Worm (Caenorhabditis elegans) whole organism, L3 larva: Measurements from ENCODE around the gene pen-2.
A peak's percentile ranks its signal among the peaks of the same experiment; 100 is the strongest.

Experiments used
- ZK546.5 ChIP-seq: sonication (generic microtip); optimal IDR thresholded peaks from 2 replicates; lab custom pipeline; 2017; ENCODE audit warnings: missing biosample characterization, missing genetic modification characterization
- aly-2 ChIP-seq: fragments of 150-350 bp; optimal IDR thresholded peaks from 2 replicates; lab custom pipeline; 2014; ENCODE audit warnings: missing biosample characterization, missing genetic modification characterization
- ama-1 ChIP-seq: fragments of 150-350 bp; optimal IDR thresholded peaks from 2 replicates; lab custom pipeline; 2018
- ceh-28 ChIP-seq: fragments of 150-350 bp; optimal IDR thresholded peaks from 2 replicates; lab custom pipeline; 2014; ENCODE audit warnings: missing biosample characterization, missing genetic modification reagents, missing genetic modification characterization
- ceh-9 ChIP-seq: sonication (generic microtip); optimal IDR thresholded peaks from 2 replicates; lab custom pipeline; 2018; ENCODE audit warnings: missing biosample characterization, missing genetic modification characterization
- daf-12 ChIP-seq: fragments of 150-350 bp; optimal IDR thresholded peaks from 2 replicates; lab custom pipeline; 2014; ENCODE audit warnings: missing biosample characterization, missing genetic modification reagents, missing genetic modification characterization
- egl-5 ChIP-seq: fragments of 150-350 bp; optimal IDR thresholded peaks from 2 replicates; lab custom pipeline; 2017; ENCODE audit warnings: missing biosample characterization, missing genetic modification reagents, missing genetic modification characterization, inconsistent platforms
- elt-1 ChIP-seq: fragments of 150-350 bp; optimal IDR thresholded peaks from 2 replicates; lab custom pipeline; 2014; ENCODE audit warnings: missing biosample characterization, missing genetic modification characterization
- elt-2 ChIP-seq: sonication (generic microtip); optimal IDR thresholded peaks from 2 replicates; lab custom pipeline; 2016; ENCODE audit warnings: missing genetic modification reagents, mild to moderate bottlenecking, missing genetic modification characterization, missing compliant biosample characterization
- elt-3 ChIP-seq, 3 experiments: fragments of 150-350 bp in 1 of 3; sonication (generic microtip) in 2 of 3; optimal IDR thresholded peaks; 2 replicates in 2 of 3; 4 replicates in 1 of 3; lab custom pipeline; 2014 to 2017; ENCODE audit warnings: missing biosample characterization in 3 of 3, missing genetic modification characterization in 3 of 3
- eor-1 ChIP-seq, 2 experiments: fragments of 150-350 bp; optimal IDR thresholded peaks; 2 replicates each; lab custom pipeline; 2014 to 2018; ENCODE audit warnings: missing biosample characterization in 2 of 2, missing genetic modification characterization in 2 of 2
- fkh-2 ChIP-seq: fragments of 150-350 bp; optimal IDR thresholded peaks from 2 replicates; lab custom pipeline; 2014; ENCODE audit warnings: missing biosample characterization, missing genetic modification reagents, missing genetic modification characterization
- fos-1 ChIP-seq: fragments of 150-350 bp; optimal IDR thresholded peaks from 2 replicates; lab custom pipeline; 2014; ENCODE audit warnings: missing biosample characterization, missing genetic modification characterization
- hmg-11 ChIP-seq: sonication (generic microtip); optimal IDR thresholded peaks from 2 replicates; lab custom pipeline; 2016; ENCODE audit warnings: missing genetic modification characterization, missing compliant biosample characterization
- lin-15B ChIP-seq: fragments of 150-350 bp; optimal IDR thresholded peaks from 2 replicates; lab custom pipeline; 2014; ENCODE audit warnings: missing biosample characterization, missing genetic modification characterization
- lin-39 ChIP-seq: fragments of 150-350 bp; optimal IDR thresholded peaks from 2 replicates; lab custom pipeline; 2018; ENCODE audit warnings: missing biosample characterization, missing genetic modification reagents, missing genetic modification characterization
- lsy-12 ChIP-seq: sonication (generic microtip); optimal IDR thresholded peaks from 2 replicates; lab custom pipeline; 2016; ENCODE audit warnings: mild to moderate bottlenecking, missing genetic modification characterization, missing compliant biosample characterization
- mdl-1 ChIP-seq: fragments of 150-350 bp; optimal IDR thresholded peaks from 2 replicates; lab custom pipeline; 2014; ENCODE audit warnings: missing biosample characterization, missing genetic modification characterization
- mml-1 ChIP-seq: fragments of 150-350 bp; sonication (generic microtip); optimal IDR thresholded peaks from 3 replicates; lab custom pipeline; 2014; ENCODE audit warnings: missing biosample characterization, missing genetic modification characterization
- nfya-1 ChIP-seq: sonication (generic microtip); optimal IDR thresholded peaks from 2 replicates; lab custom pipeline; 2017; ENCODE audit warnings: missing genetic modification characterization, mild to moderate bottlenecking, missing compliant biosample characterization, antibody characterized with exemption, moderate library complexity; ENCODE audit not compliant: insufficient read depth
- nhr-11 ChIP-seq: fragments of 150-350 bp; optimal IDR thresholded peaks from 2 replicates; lab custom pipeline; 2014; ENCODE audit warnings: missing biosample characterization, missing genetic modification characterization
- nhr-12 ChIP-seq: fragments of 150-350 bp; optimal IDR thresholded peaks from 2 replicates; lab custom pipeline; 2014; ENCODE audit warnings: missing biosample characterization, missing genetic modification characterization
- nhr-237 ChIP-seq: fragments of 150-350 bp; optimal IDR thresholded peaks from 2 replicates; lab custom pipeline; 2014; ENCODE audit warnings: missing biosample characterization, missing genetic modification characterization
- nhr-28 ChIP-seq: fragments of 150-350 bp; optimal IDR thresholded peaks from 2 replicates; lab custom pipeline; 2014; ENCODE audit warnings: missing biosample characterization, missing genetic modification characterization
- nhr-43 ChIP-seq: sonication (generic microtip); optimal IDR thresholded peaks from 2 replicates; lab custom pipeline; 2016; ENCODE audit warnings: mild to moderate bottlenecking, missing genetic modification characterization, missing compliant biosample characterization; ENCODE audit not compliant: poor library complexity, severe bottlenecking
- nhr-76 ChIP-seq: fragments of 150-350 bp; sonication (generic microtip); optimal IDR thresholded peaks from 5 replicates; lab custom pipeline; 2014; ENCODE audit warnings: missing biosample characterization, missing genetic modification characterization
- nhr-77 ChIP-seq: fragments of 150-350 bp; optimal IDR thresholded peaks from 2 replicates; lab custom pipeline; 2014; ENCODE audit warnings: missing biosample characterization, missing genetic modification characterization
- pha-4 ChIP-seq: fragments of 150-350 bp; optimal IDR thresholded peaks from 2 replicates; lab custom pipeline; 2014; ENCODE audit warnings: missing biosample characterization, missing genetic modification reagents, missing genetic modification characterization
- pqm-1 ChIP-seq: fragments of 150-350 bp; optimal IDR thresholded peaks from 2 replicates; lab custom pipeline; 2017; ENCODE audit warnings: missing biosample characterization, missing genetic modification characterization, inconsistent platforms
- skn-1 ChIP-seq: fragments of 150-350 bp; optimal IDR thresholded peaks from 2 replicates; lab custom pipeline; 2014; ENCODE audit warnings: missing biosample characterization, missing genetic modification characterization
- unc-39 ChIP-seq: sonication (generic microtip); optimal IDR thresholded peaks from 4 replicates; lab custom pipeline; 2017; ENCODE audit warnings: missing biosample characterization, missing genetic modification characterization
- unc-62 ChIP-seq: fragments of 150-350 bp; sonication (generic microtip); optimal IDR thresholded peaks from 4 replicates; lab custom pipeline; 2014; ENCODE audit warnings: missing biosample characterization, missing genetic modification reagents, missing genetic modification characterization
- zag-1 ChIP-seq: fragments of 150-350 bp; optimal IDR thresholded peaks from 2 replicates; lab custom pipeline; 2014; ENCODE audit warnings: missing biosample characterization, missing genetic modification characterization
- ztf-11 ChIP-seq: fragments of 150-350 bp; optimal IDR thresholded peaks from 2 replicates; lab custom pipeline; 2014; ENCODE audit warnings: missing biosample characterization, missing genetic modification characterization
- ztf-4 ChIP-seq: fragments of 150-350 bp; optimal IDR thresholded peaks from 2 replicates; lab custom pipeline; 2014; ENCODE audit warnings: missing biosample characterization, missing genetic modification characterization

Gene pen-2

ce11 chrIII:11336072-11336471 is 7.0 kb upstream of the pen-2 start:
- peak; percentile 48 for TF ChIP-seq nfya-1
- TF ChIP-seq hmg-11 (tag; lab: Kevin White, UChicago): peak; percentile 12
- no peak for TF ChIP-seq skn-1 (tag; lab: Kevin White, UChicago)

ce11 chrIII:11337627-11338026 is 5.5 kb upstream of the pen-2 start:
- TF ChIP-seq nhr-12 (tag; lab: Kevin White, UChicago) (no peak), elt-2 (tag; lab: Kevin White, UChicago) (no peak), eor-1 (tag; optimal IDR thresholded peaks at IDR 0.05; lab: Kevin White, UChicago) (no peak), nfya-1 (peak; percentile 81), mml-1 (tag; lab: Kevin White, UChicago) (no peak), nhr-77 (tag; lab: Kevin White, UChicago) (no peak), aly-2 (tag; lab: Kevin White, UChicago) (no peak), ztf-11 (no peak)

ce11 chrIII:11341466-11341865 is 1.7 kb upstream of the pen-2 start:
- TF ChIP-seq ztf-4 (no peak), aly-2 (tag; lab: Kevin White, UChicago) (no peak), mml-1 (tag; lab: Kevin White, UChicago) (no peak), mdl-1 (no peak)

ce11 chrIII:11344125-11344524 is 1.0 kb downstream of the pen-2 start:
- TF ChIP-seq nhr-237 (tag; lab: Kevin White, UChicago) (no peak), elt-1 (tag; lab: Kevin White, UChicago) (no peak), pha-4 (no peak), zag-1 (tag; lab: Kevin White, UChicago) (no peak), ceh-28 (tag; lab: Kevin White, UChicago) (peak; percentile 90), ama-1 (lab: Kevin White, UChicago) (no peak)

- no peak for TF ChIP-seq unc-62 (GFP tag; lab: Kevin White, UChicago)
- no peak for TF ChIP-seq fos-1 (tag; lab: Kevin White, UChicago)
- TF ChIP-seq ZK546.5 (tag; lab: Kevin White, UChicago): no peak
- no peak for TF ChIP-seq egl-5 (tag; lab: Kevin White, UChicago)
- no peak for TF ChIP-seq elt-3 (tag; optimal IDR thresholded peaks at IDR 0.05; lab: Kevin White, UChicago)
- no peak for TF ChIP-seq lsy-12 (tag; lab: Kevin White, UChicago)
- TF ChIP-seq nhr-11 (tag; lab: Kevin White, UChicago): no peak
These were observed 3.3 kb downstream of the pen-2 start, which contains the start of gene T28D6.7 for ce11 chrIII:11346383-11346782. TSS of gene T28D6.7 (minus strand) at chrIII:11346483.

ce11 chrIII:11350107-11350826 is 7.1 kb downstream of the pen-2 start:
- TF ChIP-seq elt-2 (tag; lab: Kevin White, UChicago) (peak; percentile 59), mdl-1 (no peak), pqm-1 (tag; lab: Kevin White, UChicago) (peak; percentile 14)

- TF ChIP-seq hmg-11 (tag; lab: Kevin White, UChicago): no peak
- TF ChIP-seq daf-12 (tag; lab: Kevin White, UChicago): no peak
- TF ChIP-seq nfya-1: peak; percentile 37
- no peak for TF ChIP-seq nhr-28 (tag; lab: Kevin White, UChicago)
- TF ChIP-seq elt-2 (tag; lab: Kevin White, UChicago): peak; percentile 21
- TF ChIP-seq fkh-2 (tag; lab: Kevin White, UChicago): no peak
- TF ChIP-seq ceh-9 (tag; lab: Kevin White, UChicago): no peak
- TF ChIP-seq lin-39 (tag; lab: Kevin White, UChicago): peak; percentile 3
- no peak for TF ChIP-seq unc-39 (tag; lab: Kevin White, UChicago)
- peak; percentile 41 for TF ChIP-seq pqm-1 (tag; lab: Kevin White, UChicago)
- peak; percentile 4 for TF ChIP-seq lin-15B (tag; lab: Kevin White, UChicago)
- TF ChIP-seq elt-1 (tag; lab: Kevin White, UChicago): no peak
- TF ChIP-seq nhr-43: peak; percentile 43
- TF ChIP-seq elt-3 (tag; optimal IDR thresholded peaks at IDR 0.05; lab: Kevin White, UChicago): no peak
- TF ChIP-seq nhr-76 (tag; lab: Kevin White, UChicago): no peak
These were observed 9.7 kb downstream of the pen-2 start for ce11 chrIII:11352840-11353239.
